Worm (Caenorhabditis elegans): ENCODE results near the gene F52D10.2.

F52D10.2 gene

ce11 chrX:11551808-11552207, 39.7 kb downstream of the F52D10.2 start:
- TF ChIP-seq unc-55 (GFP tag; optimal IDR thresholded peaks at IDR 0.05), result peak; percentile 57
- no peak for TF ChIP-seq nhr-25 (tag; optimal IDR thresholded peaks at IDR 0.05)

DNA sequence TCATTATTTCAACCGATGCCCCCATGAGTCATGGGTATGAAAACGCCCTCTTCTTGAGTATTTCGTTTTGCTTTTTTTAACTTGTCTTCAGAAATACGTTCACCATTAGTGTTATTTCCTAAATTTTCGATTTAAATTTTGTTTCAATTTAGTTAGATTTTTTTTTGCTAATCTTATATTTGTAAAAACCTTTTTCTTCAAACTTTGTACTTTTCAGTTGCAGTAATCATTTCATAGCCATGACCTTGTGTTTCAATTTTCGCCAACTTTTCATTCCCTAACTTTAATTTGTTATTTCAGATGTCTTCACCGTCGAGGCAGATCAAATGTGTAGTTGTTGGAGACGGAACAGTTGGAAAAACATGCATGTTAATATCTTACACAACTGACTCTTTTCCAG, 43.2 kb downstream of the F52D10.2 start, which contains the start of gene mig-2:
mig-2 (plus strand) TSS at position 301 of the 400 bp plus-strand sequence.
- TF ChIP-seq ceh-82 (tag; optimal IDR thresholded peaks at IDR 0.05), result no peak
- no peak for TF ChIP-seq fos-1 (tag; optimal IDR thresholded peaks at IDR 0.05)
- TF ChIP-seq mdl-1 (tag; optimal IDR thresholded peaks at IDR 0.05), result no peak
- TF ChIP-seq blmp-1 (tag; optimal IDR thresholded peaks at IDR 0.05; ENCODE audit: insufficient read depth), result no peak
- no peak for TF ChIP-seq nhr-23 (tag; optimal IDR thresholded peaks at IDR 0.05)
- TF ChIP-seq zag-1 (tag; optimal IDR thresholded peaks at IDR 0.05), result no peak
- no peak for TF ChIP-seq nhr-6 (tag; optimal IDR thresholded peaks at IDR 0.05)
- TF ChIP-seq sem-4 (tag; optimal IDR thresholded peaks at IDR 0.05), result no peak
- no peak for TF ChIP-seq elt-1 (tag; optimal IDR thresholded peaks at IDR 0.05)
- no peak for TF ChIP-seq nhr-12 (tag; optimal IDR thresholded peaks at IDR 0.05)
- TF ChIP-seq sma-9 (GFP tag; optimal IDR thresholded peaks at IDR 0.05), result no peak
- TF ChIP-seq sma-9 (tag; optimal IDR thresholded peaks at IDR 0.05), result no peak
- no peak for TF ChIP-seq nhr-25 (tag; optimal IDR thresholded peaks at IDR 0.05)
- no peak for TF ChIP-seq peb-1 (tag; optimal IDR thresholded peaks at IDR 0.05)
- TF ChIP-seq lin-11 (tag; optimal IDR thresholded peaks at IDR 0.05), result no peak
- no peak for TF ChIP-seq nhr-129 (tag; optimal IDR thresholded peaks at IDR 0.05)
- no peak for TF ChIP-seq unc-55 (GFP tag; optimal IDR thresholded peaks at IDR 0.05)
- TF ChIP-seq aly-2 (tag; optimal IDR thresholded peaks at IDR 0.05), result no peak
- TF ChIP-seq nhr-11 (tag; optimal IDR thresholded peaks at IDR 0.05), result no peak

DNA sequence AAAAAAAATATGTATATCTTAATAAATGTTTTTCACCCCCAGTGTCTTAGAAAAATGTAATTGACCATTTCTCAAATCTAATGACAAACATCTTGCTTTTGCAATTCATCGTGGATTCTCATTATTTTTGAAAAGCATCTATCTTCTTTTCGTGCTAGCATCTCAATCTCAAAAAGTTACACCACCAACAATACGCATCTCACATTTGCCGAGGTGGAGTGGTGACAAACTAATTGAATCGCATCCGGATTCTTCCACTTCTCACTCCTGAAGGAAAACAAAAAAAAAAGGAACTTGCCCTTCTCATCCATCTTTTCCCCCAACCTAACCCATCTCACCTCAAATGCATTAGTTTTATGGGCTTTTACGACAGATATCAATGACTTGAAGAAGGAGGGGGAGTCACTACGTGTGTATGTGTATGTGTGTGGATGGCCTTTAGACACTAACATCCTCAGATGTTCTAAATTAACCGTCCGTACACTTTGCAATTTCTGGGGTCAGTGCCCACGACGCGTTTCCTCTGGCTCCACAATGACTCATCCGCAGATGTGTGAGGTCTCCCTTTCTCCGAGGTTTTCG, 44.0 kb downstream of the F52D10.2 start:
- no peak for TF ChIP-seq nhr-21 (tag; optimal IDR thresholded peaks at IDR 0.05)
- TF ChIP-seq ZK546.5 (tag; optimal IDR thresholded peaks at IDR 0.05), result no peak
- no peak for TF ChIP-seq gmeb-1 (tag; optimal IDR thresholded peaks at IDR 0.05)
- no peak for TF ChIP-seq zag-1 (tag; optimal IDR thresholded peaks at IDR 0.05)
- TF ChIP-seq mab-5 (tag; optimal IDR thresholded peaks at IDR 0.05), result no peak
- TF ChIP-seq nhr-6 (tag; optimal IDR thresholded peaks at IDR 0.05), result no peak
- TF ChIP-seq lin-13 (GFP tag; optimal IDR thresholded peaks at IDR 0.05), result no peak
- TF ChIP-seq blmp-1 (tag; optimal IDR thresholded peaks at IDR 0.05; ENCODE audit: insufficient read depth), result no peak
- TF ChIP-seq nhr-11 (tag; optimal IDR thresholded peaks at IDR 0.05), result no peak
- TF ChIP-seq sma-9 (GFP tag; optimal IDR thresholded peaks at IDR 0.05), result no peak
- no peak for TF ChIP-seq sma-9 (tag; optimal IDR thresholded peaks at IDR 0.05)
- TF ChIP-seq mdl-1 (tag; optimal IDR thresholded peaks at IDR 0.05), result no peak

ce11 chrX:11546445-11547275, 44.9 kb downstream of the F52D10.2 start, which contains the start of gene selt-1.1:
selt-1.1 (minus strand) TSS chrX:11546495.
- TF ChIP-seq sem-4 (tag; optimal IDR thresholded peaks at IDR 0.05) (no peak), lsy-2 (tag; optimal IDR thresholded peaks at IDR 0.05) (peak in 1 of 2 experiments; percentile 47), ceh-82 (tag; optimal IDR thresholded peaks at IDR 0.05) (no peak), gmeb-1 (tag; optimal IDR thresholded peaks at IDR 0.05) (no peak), R02D3.7 (tag; optimal IDR thresholded peaks at IDR 0.05) (no peak), ZK546.5 (tag; optimal IDR thresholded peaks at IDR 0.05) (no peak), ztf-4 (tag; optimal IDR thresholded peaks at IDR 0.05) (no peak), ama-1 (optimal IDR thresholded peaks at IDR 0.05) (no peak), zag-1 (tag; optimal IDR thresholded peaks at IDR 0.05) (no peak), unc-55 (GFP tag; optimal IDR thresholded peaks at IDR 0.05) (peak; percentile 34), lin-11 (tag; optimal IDR thresholded peaks at IDR 0.05) (no peak), alr-1 (tag; optimal IDR thresholded peaks at IDR 0.05) (no peak), unc-62 (GFP tag; optimal IDR thresholded peaks at IDR 0.05) (no peak), ztf-1 (GFP tag; conservative IDR thresholded peaks at IDR 0.05) (no peak), nhr-77 (tag; optimal IDR thresholded peaks at IDR 0.05) (no peak), snpc-4 (tag; optimal IDR thresholded peaks at IDR 0.05) (no peak), fos-1 (tag; optimal IDR thresholded peaks at IDR 0.05) (peak; percentile 96), egl-27 (tag; optimal IDR thresholded peaks at IDR 0.05) (no peak), peb-1 (tag; optimal IDR thresholded peaks at IDR 0.05) (no peak), C34F6.9 (tag; optimal IDR thresholded peaks at IDR 0.05) (peak; percentile 54), aly-2 (tag; optimal IDR thresholded peaks at IDR 0.05) (no peak), skn-1 (tag; optimal IDR thresholded peaks at IDR 0.05) (no peak), Y55F3AM.14 (GFP tag; optimal IDR thresholded peaks at IDR 0.05) (peak; percentile 5), nhr-23 (tag; optimal IDR thresholded peaks at IDR 0.05) (no peak), nhr-129 (tag; optimal IDR thresholded peaks at IDR 0.05) (peak; percentile 58), ztf-11 (tag; optimal IDR thresholded peaks at IDR 0.05) (no peak), ceh-16 (tag; optimal IDR thresholded peaks at IDR 0.05) (peak; percentile 24), dmd-4 (tag; optimal IDR thresholded peaks at IDR 0.05) (no peak), crh-2 (tag; optimal IDR thresholded peaks at IDR 0.05) (peak; percentile 66), nhr-21 (tag; optimal IDR thresholded peaks at IDR 0.05) (no peak), nhr-10 (tag; optimal IDR thresholded peaks at IDR 0.05) (no peak), mbf-1 (tag; optimal IDR thresholded peaks at IDR 0.05) (no peak), nhr-237 (tag; optimal IDR thresholded peaks at IDR 0.05) (no peak), mab-5 (tag; optimal IDR thresholded peaks at IDR 0.05) (peak; percentile 10), nhr-25 (tag; optimal IDR thresholded peaks at IDR 0.05) (peak; percentile 63)

Data from whole organism, L2 larva.